Worm (Caenorhabditis elegans) whole organism, L4/young adult: Measurements from ENCODE around the gene ugt-41.

Source experiments
- dao-5 ChIP-seq: sonication (generic microtip); optimal IDR thresholded peaks from 2 replicates; lab custom pipeline; 2016; ENCODE audit warnings: missing genotype, missing genetic modification characterization, moderate library complexity, missing compliant biosample characterization
- him-1 ChIP-seq: sonication (generic microtip); optimal IDR thresholded peaks from 2 replicates; lab custom pipeline; 2016; ENCODE audit warnings: missing genotype, missing genetic modification reagents, missing genetic modification characterization, missing compliant biosample characterization

- TF ChIP-seq him-1 (tag; lab: Kevin White, UChicago) (no peak), dao-5 (tag; lab: Kevin White, UChicago) (no peak)
Measured at ce11 chrV:7197036-7197435, 33.6 kb upstream of the ugt-41 start.
